Fruit fly (Drosophila melanogaster) whole organism, adult: ENCODE results near the gene CG12355.

Experiments
- CG11617 ChIP-seq: fragments of 200-800 bp; sonication (Bioruptor generic); optimal IDR thresholded peaks from 2 replicates; lab custom pipeline; 2017; ENCODE audit warnings: mild to moderate bottlenecking, missing biosample characterization, missing genetic modification reagents, missing genetic modification characterization
- CG12768 ChIP-seq: fragments of 200-800 bp; sonication (Bioruptor generic); optimal IDR thresholded peaks from 2 replicates; lab custom pipeline; 2017; ENCODE audit warnings: missing biosample characterization, missing genetic modification characterization, mild to moderate bottlenecking, moderate library complexity, missing genetic modification reagents
- CG14711 ChIP-seq: fragments of 200-800 bp; sonication (Bioruptor generic); optimal IDR thresholded peaks from 2 replicates; lab custom pipeline; 2018; ENCODE audit warnings: missing biosample characterization, mild to moderate bottlenecking, missing genetic modification characterization, moderate library complexity
- CG1620 ChIP-seq: fragments of 200-800 bp; sonication (Bioruptor generic); optimal IDR thresholded peaks from 2 replicates; lab custom pipeline; 2016; ENCODE audit warnings: missing biosample characterization, missing genetic modification characterization
- CG7045 ChIP-seq: fragments of 200-800 bp; sonication (Bioruptor generic); optimal IDR thresholded peaks from 2 replicates; lab custom pipeline; 2017; ENCODE audit warnings: missing biosample characterization, mild to moderate bottlenecking, missing genetic modification characterization
- CG7101 ChIP-seq: fragments of 200-800 bp; sonication (Bioruptor generic); optimal IDR thresholded peaks from 2 replicates; lab custom pipeline; 2018; ENCODE audit warnings: missing biosample characterization, mild to moderate bottlenecking, missing genetic modification characterization, moderate library complexity
- Crg-1 ChIP-seq: fragments of 200-800 bp; sonication (Bioruptor generic); optimal IDR thresholded peaks from 2 replicates; lab custom pipeline; 2016; ENCODE audit warnings: missing biosample characterization, missing genetic modification characterization
- Hr96 ChIP-seq: fragments of 200-800 bp; sonication (Bioruptor generic); optimal IDR thresholded peaks from 2 replicates; lab custom pipeline; 2016; ENCODE audit warnings: missing biosample characterization, missing genetic modification characterization
- Mnt ChIP-seq: fragments of 200-800 bp; sonication (Bioruptor generic); optimal IDR thresholded peaks from 2 replicates; lab custom pipeline; 2016; ENCODE audit warnings: missing biosample characterization, mild to moderate bottlenecking, missing genetic modification characterization
- bab1 ChIP-seq: fragments of 200-800 bp; sonication (Bioruptor generic); optimal IDR thresholded peaks from 3 replicates; lab custom pipeline; 2019; ENCODE audit warnings: missing biosample characterization, mild to moderate bottlenecking, missing genetic modification characterization, moderate library complexity
- kay ChIP-seq: fragments of 200-800 bp; sonication (Bioruptor generic); peaks from one replicate; lab custom pipeline; 2016; ENCODE audit warnings: missing biosample characterization, missing genetic modification characterization, borderline replicate concordance
- ovo ChIP-seq: fragments of 200-800 bp; sonication (Bioruptor generic); optimal IDR thresholded peaks from 2 replicates; lab custom pipeline; 2016; ENCODE audit warnings: missing biosample characterization, missing genetic modification characterization
- tj ChIP-seq: fragments of 200-800 bp; sonication (Bioruptor generic); optimal IDR thresholded peaks from 3 replicates; lab custom pipeline; 2017; ENCODE audit warnings: missing biosample characterization, mild to moderate bottlenecking, missing genetic modification characterization, moderate library complexity
- toe ChIP-seq: fragments of 200-800 bp; sonication (Bioruptor generic); optimal IDR thresholded peaks from 2 replicates; lab custom pipeline; 2016; ENCODE audit warnings: missing biosample characterization, missing genetic modification characterization

DNA sequence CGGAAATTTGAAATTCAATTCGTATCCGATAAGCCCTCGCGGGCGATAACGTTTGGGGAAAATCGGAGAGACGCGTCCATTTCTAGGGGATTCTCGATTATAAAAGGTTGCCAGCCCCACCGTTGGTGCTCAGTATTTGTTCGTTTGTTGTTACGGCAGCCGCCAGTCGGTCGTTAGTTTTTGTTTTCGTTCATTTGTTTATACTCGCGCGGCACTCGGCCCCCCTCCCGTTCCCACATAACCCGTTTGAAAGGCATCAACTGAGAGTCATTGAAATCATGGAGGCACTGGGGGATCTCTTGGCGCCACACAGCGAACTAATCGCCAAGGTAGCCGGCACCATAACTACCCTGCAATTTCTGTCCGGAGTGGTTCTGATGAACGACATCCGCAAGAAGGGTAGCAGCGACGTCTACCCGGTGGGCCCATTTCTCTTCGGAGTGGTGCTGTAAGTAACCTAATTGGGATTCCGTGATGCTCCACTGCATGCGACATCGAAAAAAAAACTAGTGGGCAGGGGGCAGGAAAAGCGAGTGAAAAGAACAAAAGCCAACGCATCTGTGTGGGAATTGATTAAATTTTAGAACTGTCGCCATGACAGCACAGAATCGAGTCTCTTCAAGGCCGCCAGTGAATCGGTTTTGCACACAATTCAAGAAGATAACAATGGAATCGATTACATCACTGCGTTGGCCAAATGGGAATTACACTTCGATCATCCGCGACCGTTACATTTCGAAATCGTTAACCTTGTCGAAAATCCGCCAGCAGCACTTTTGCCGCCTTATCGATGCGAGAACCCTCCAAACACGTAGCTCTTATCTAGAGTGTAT is 5.7 kb upstream of the CG12355 start, which contains the start of gene CG7272:
- no peak for TF ChIP-seq tj (GFP tag; lab: Kevin White, UChicago)
- TF ChIP-seq CG14711 (tag; lab: Kevin White, UChicago), result no peak
- TF ChIP-seq toe (GFP tag; lab: Kevin White, UChicago), result no peak
- TF ChIP-seq kay (GFP tag; lab: Kevin White, UChicago), result no peak
- TF ChIP-seq CG7045 (GFP tag; lab: Kevin White, UChicago), result no peak
- peak; percentile 0 for TF ChIP-seq Crg-1 (GFP tag; lab: Kevin White, UChicago)
- no peak for TF ChIP-seq Hr96
- peak; percentile 16 for TF ChIP-seq CG11617
- TF ChIP-seq Mnt (GFP tag; lab: Kevin White, UChicago), result peak; percentile 74
- TF ChIP-seq CG1620, result no peak
- no peak for TF ChIP-seq bab1
- peak; percentile 22 for TF ChIP-seq CG7101 (tag; lab: Kevin White, UChicago)
- TF ChIP-seq ovo (GFP tag; lab: Kevin White, UChicago), result no peak
- peak; percentile 43 for TF ChIP-seq CG12768 (GFP tag; lab: Kevin White, UChicago)
